Worm (Caenorhabditis elegans): ENCODE data around the gene hut-1.

The hut-1 gene

DNA sequence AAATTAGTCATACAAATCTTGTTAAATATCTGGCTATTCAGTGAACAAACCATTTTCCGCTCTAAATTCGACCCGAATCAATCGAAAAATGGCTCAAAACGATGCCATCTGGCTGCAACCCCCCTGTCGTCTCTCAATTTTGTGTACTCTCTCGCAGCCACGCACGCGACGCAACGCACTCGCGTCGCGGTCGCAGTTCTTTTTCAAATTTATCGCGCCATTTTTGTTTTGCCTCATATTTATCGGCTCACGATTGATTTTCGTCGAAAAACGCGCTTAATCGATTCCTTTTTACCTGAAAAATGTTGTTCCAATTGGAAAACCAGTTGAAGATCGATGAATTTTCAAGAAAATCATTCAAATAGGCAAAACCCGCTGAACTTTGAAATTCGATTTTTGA, 2.5 kb downstream of the hut-1 start:
- TF ChIP-seq unc-62 (GFP tag; optimal IDR thresholded peaks at IDR 0.05) (no peak), lsy-2 (tag; optimal IDR thresholded peaks at IDR 0.05) (peak in 1 of 2 experiments; percentile 43), nhr-129 (tag; optimal IDR thresholded peaks at IDR 0.05) (no peak), crh-2 (tag; optimal IDR thresholded peaks at IDR 0.05) (peak; percentile 4), ama-1 (optimal IDR thresholded peaks at IDR 0.05) (peak; percentile 64), sma-3 (GFP tag; optimal IDR thresholded peaks at IDR 0.05) (no peak), aly-2 (tag; optimal IDR thresholded peaks at IDR 0.05) (no peak), C34F6.9 (tag; optimal IDR thresholded peaks at IDR 0.05) (peak; percentile 63), lin-11 (tag; optimal IDR thresholded peaks at IDR 0.05) (peak; percentile 45), unc-55 (GFP tag; optimal IDR thresholded peaks at IDR 0.05) (peak; percentile 48)

DNA sequence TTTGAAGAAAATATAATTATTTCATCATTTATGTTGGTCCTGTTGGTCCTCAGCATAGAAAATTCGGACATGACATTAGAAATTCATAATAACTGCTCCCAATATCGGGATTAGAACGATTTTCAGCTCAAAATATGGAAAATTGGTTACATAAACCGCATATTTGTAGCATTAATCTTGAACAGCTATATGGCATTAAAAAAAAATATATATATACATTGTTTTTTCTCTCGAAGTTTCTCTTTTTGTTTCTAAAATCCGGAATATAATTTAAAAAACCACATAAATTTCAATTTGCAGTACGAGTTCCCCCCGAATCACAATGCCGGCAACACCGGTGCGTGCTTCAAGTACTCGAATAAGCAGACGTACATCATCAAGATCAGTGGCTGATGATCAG, 2.9 kb downstream of the hut-1 start, which contains the start of gene ssl-1:
Gene ssl-1 (plus strand): TSS at position 301 of the 400 bp plus-strand sequence.
- TF ChIP-seq unc-55 (GFP tag; optimal IDR thresholded peaks at IDR 0.05) (no peak), unc-39 (tag; optimal IDR thresholded peaks at IDR 0.05) (no peak), nhr-12 (tag; optimal IDR thresholded peaks at IDR 0.05) (no peak), nhr-23 (tag; optimal IDR thresholded peaks at IDR 0.05) (no peak), ztf-1 (GFP tag; conservative IDR thresholded peaks at IDR 0.05) (no peak), lin-11 (tag; optimal IDR thresholded peaks at IDR 0.05) (no peak), nhr-11 (tag; optimal IDR thresholded peaks at IDR 0.05) (no peak), ztf-4 (tag; optimal IDR thresholded peaks at IDR 0.05) (no peak), ztf-11 (tag; optimal IDR thresholded peaks at IDR 0.05) (no peak), mdl-1 (tag; optimal IDR thresholded peaks at IDR 0.05) (no peak), aly-2 (tag; optimal IDR thresholded peaks at IDR 0.05) (no peak), crh-2 (tag; optimal IDR thresholded peaks at IDR 0.05) (no peak)

DNA sequence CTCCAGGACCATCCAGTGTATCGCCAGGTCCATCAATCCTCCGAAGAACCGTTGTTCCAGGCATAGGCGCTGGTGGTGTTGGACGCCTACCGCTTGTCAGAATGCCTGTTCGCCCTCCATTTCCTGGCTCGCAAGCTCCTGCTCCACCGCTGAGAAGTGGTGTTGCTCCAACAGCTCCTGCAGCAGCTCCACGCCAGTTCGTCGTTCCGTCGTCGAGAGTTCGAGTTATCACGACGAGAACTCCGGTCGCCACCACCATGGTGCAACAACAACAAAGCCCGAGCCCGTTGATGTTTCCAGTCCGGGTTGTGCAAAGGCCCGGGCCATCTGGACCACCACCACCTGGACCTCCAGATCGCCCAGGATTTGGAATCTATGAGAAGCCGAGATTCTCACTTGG, 16.8 kb downstream of the hut-1 start:
- TF ChIP-seq aly-2 (tag; optimal IDR thresholded peaks at IDR 0.05) = no peak
- TF ChIP-seq nhr-12 (tag; optimal IDR thresholded peaks at IDR 0.05) = no peak

DNA sequence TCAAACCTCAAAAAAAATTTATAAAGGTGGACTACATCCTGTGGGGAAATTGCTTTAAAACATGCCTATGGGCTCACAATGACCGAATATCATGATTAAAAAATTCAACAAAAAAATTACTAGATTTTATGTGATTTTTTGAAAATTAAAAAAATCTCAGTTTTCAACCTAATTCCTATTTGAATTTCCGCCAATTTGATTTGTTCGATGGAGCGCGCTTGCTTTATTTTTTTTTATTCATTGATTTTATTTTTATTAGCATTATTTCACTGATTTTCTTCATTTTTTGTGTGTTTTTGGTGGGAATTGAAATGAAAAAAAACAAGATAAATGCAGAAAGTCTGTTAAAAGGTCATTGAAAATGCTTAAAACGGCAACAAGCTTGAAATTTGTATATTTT, 27.6 kb downstream of the hut-1 start:
- TF ChIP-seq gmeb-1 (tag; optimal IDR thresholded peaks at IDR 0.05) (peak; percentile 50), ZK546.5 (tag; optimal IDR thresholded peaks at IDR 0.05) (no peak)

DNA sequence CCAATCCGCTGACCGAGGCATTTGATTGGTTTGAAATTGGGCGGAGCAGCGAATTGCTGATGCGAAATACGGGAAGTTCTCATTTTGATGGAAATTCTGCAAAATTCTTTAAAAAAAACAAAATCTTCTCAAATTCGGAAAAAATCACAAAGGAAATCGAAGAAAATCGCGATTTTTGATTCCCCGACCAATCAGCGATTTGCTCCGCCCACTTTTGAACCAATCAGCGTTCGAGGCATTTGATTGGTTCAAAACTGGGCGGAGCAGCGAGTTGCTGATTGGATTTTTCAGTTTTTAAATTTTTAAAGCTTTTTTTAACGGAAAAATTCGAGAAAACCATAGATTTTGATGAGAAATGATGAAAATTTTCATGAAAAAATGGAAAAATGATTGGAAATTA, 29.0 kb downstream of the hut-1 start:
- TF ChIP-seq nhr-237 (tag; optimal IDR thresholded peaks at IDR 0.05) (no peak), nhr-23 (tag; optimal IDR thresholded peaks at IDR 0.05) (no peak), unc-55 (GFP tag; optimal IDR thresholded peaks at IDR 0.05) (no peak), aly-2 (tag; optimal IDR thresholded peaks at IDR 0.05) (no peak), ama-1 (optimal IDR thresholded peaks at IDR 0.05) (no peak), Y55F3AM.14 (GFP tag; optimal IDR thresholded peaks at IDR 0.05) (no peak), crh-2 (tag; optimal IDR thresholded peaks at IDR 0.05) (no peak), skn-1 (tag; optimal IDR thresholded peaks at IDR 0.05) (no peak), nhr-10 (tag; optimal IDR thresholded peaks at IDR 0.05) (no peak), mab-5 (tag; optimal IDR thresholded peaks at IDR 0.05) (no peak), ztf-1 (GFP tag; conservative IDR thresholded peaks at IDR 0.05) (no peak), lin-13 (GFP tag; optimal IDR thresholded peaks at IDR 0.05) (no peak)

DNA sequence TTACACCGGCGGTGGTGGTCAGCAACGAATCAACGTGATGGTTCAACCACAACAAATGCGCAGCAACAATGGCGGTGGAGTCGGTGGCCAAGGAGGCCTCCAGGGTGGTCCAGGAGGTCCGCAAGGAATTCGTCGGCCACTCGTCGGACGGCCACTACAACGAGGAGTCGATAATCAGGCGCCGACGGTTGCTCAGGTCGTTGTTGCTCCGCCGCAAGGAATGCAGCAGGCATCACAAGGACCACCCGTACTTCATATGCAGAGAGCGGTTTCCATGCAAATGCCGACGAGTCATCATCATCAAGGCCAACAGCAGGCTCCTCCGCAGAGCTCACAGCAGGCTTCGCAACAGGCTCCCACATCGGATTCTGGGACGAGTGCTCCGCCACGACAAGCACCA, 32.2 kb downstream of the hut-1 start:
- TF ChIP-seq lin-11 (tag; optimal IDR thresholded peaks at IDR 0.05) (no peak), unc-62 (GFP tag; optimal IDR thresholded peaks at IDR 0.05) (no peak), F13H6.1 (tag; optimal IDR thresholded peaks at IDR 0.05) (no peak), peb-1 (tag; optimal IDR thresholded peaks at IDR 0.05) (no peak), ceh-82 (tag; optimal IDR thresholded peaks at IDR 0.05) (no peak), mab-5 (tag; optimal IDR thresholded peaks at IDR 0.05) (no peak), mbf-1 (tag; optimal IDR thresholded peaks at IDR 0.05) (no peak), nhr-6 (tag; optimal IDR thresholded peaks at IDR 0.05) (no peak), gmeb-1 (tag; optimal IDR thresholded peaks at IDR 0.05) (no peak), nhr-11 (tag; optimal IDR thresholded peaks at IDR 0.05) (no peak), lsy-2 (tag; optimal IDR thresholded peaks at IDR 0.05) (no peak), ceh-16 (tag; optimal IDR thresholded peaks at IDR 0.05) (no peak), sma-3 (GFP tag; optimal IDR thresholded peaks at IDR 0.05) (no peak), ZK546.5 (tag; optimal IDR thresholded peaks at IDR 0.05) (no peak), elt-1 (tag; optimal IDR thresholded peaks at IDR 0.05) (no peak), nhr-25 (tag; optimal IDR thresholded peaks at IDR 0.05) (no peak), ama-1 (optimal IDR thresholded peaks at IDR 0.05) (no peak)

All from whole organism, L2 larva.